Fruit fly (Drosophila melanogaster) whole organism, adult: ENCODE measurements around the gene Rbcn-3A.

Experiments used
- ovo ChIP-seq: fragments of 200-800 bp; sonication (Bioruptor generic); optimal IDR thresholded peaks from 2 replicates; lab custom pipeline; 2016; ENCODE audit warnings: missing biosample characterization, missing genetic modification characterization
- pad ChIP-seq: fragments of 200-800 bp; sonication (Bioruptor generic); optimal IDR thresholded peaks from 3 replicates; lab custom pipeline; 2017; ENCODE audit warnings: missing biosample characterization, missing genetic modification characterization, mild to moderate bottlenecking, moderate library complexity, missing genetic modification reagents

dm6 chrX:6225472-6226049 is 29.7 kb downstream of the Rbcn-3A start, which contains the start of gene dtn:
- TF ChIP-seq ovo (GFP tag; lab: Kevin White, UChicago) (no peak), pad (GFP tag; lab: Kevin White, UChicago) (peak; percentile 30)
